Worm (Caenorhabditis elegans) whole organism, late embryonic: Measurements from ENCODE around the gene Y39G8C.2.

Source experiments
- C08G9.2 ChIP-seq: sonication (generic microtip); optimal IDR thresholded peaks from 2 replicates; lab custom pipeline; 2016; ENCODE audit warnings: mild to moderate bottlenecking, missing genetic modification characterization, moderate library complexity, missing compliant biosample characterization
- C38D4.7 ChIP-seq: fragments of 200-800 bp; sonication (Bioruptor generic); optimal IDR thresholded peaks from 2 replicates; lab custom pipeline; 2018; ENCODE audit warnings: mild to moderate bottlenecking, missing genetic modification characterization, moderate library complexity, missing compliant biosample characterization
- F13H6.1 ChIP-seq: sonication (generic microtip); optimal IDR thresholded peaks from 2 replicates; lab custom pipeline; 2016; ENCODE audit warnings: missing genetic modification characterization, missing compliant biosample characterization
- K02D7.2 ChIP-seq: sonication (generic microtip); optimal IDR thresholded peaks from 2 replicates; lab custom pipeline; 2017; ENCODE audit warnings: mild to moderate bottlenecking, missing genetic modification characterization, missing compliant biosample characterization
- K09A11.1 ChIP-seq: sonication (generic microtip); optimal IDR thresholded peaks from 2 replicates; lab custom pipeline; 2017; ENCODE audit warnings: antibody characterized with exemption, mild to moderate bottlenecking, missing genetic modification characterization, missing compliant biosample characterization; ENCODE audit not compliant: insufficient read depth
- T23F11.4 ChIP-seq: fragments of 200-800 bp; sonication (Bioruptor generic); optimal IDR thresholded peaks from 2 replicates; lab custom pipeline; 2018; ENCODE audit warnings: mild to moderate bottlenecking, missing genetic modification characterization, missing compliant biosample characterization
- Y22D7AL.16 ChIP-seq: sonication (generic microtip); optimal IDR thresholded peaks from 2 replicates; lab custom pipeline; 2016; ENCODE audit warnings: missing genetic modification characterization, missing compliant biosample characterization
- ahr-1 ChIP-seq: sonication (generic microtip); optimal IDR thresholded peaks from 2 replicates; lab custom pipeline; 2016; ENCODE audit warnings: missing genetic modification characterization, missing compliant biosample characterization
- ceh-14 ChIP-seq: sonication (generic microtip); optimal IDR thresholded peaks from 2 replicates; lab custom pipeline; 2016; ENCODE audit warnings: missing genotype, missing genetic modification characterization, missing compliant biosample characterization
- ceh-18 ChIP-seq: sonication (generic microtip); optimal IDR thresholded peaks from 2 replicates; lab custom pipeline; 2016; ENCODE audit warnings: missing genetic modification characterization, missing compliant biosample characterization
- ceh-19 ChIP-seq: fragments of 200-800 bp; sonication (Bioruptor generic); optimal IDR thresholded peaks from 2 replicates; lab custom pipeline; 2018; ENCODE audit warnings: mild to moderate bottlenecking, missing genetic modification characterization, missing compliant biosample characterization
- ceh-2 ChIP-seq: sonication (generic microtip); optimal IDR thresholded peaks from 2 replicates; lab custom pipeline; 2016; ENCODE audit warnings: missing genotype, missing genetic modification characterization, missing compliant biosample characterization
- ceh-24 ChIP-seq: sonication (generic microtip); optimal IDR thresholded peaks from 2 replicates; lab custom pipeline; 2016; ENCODE audit warnings: mild to moderate bottlenecking, missing genetic modification characterization, missing compliant biosample characterization
- ceh-30 ChIP-seq: fragments of 150-350 bp; optimal IDR thresholded peaks from 2 replicates; lab custom pipeline; 2014; ENCODE audit warnings: missing biosample characterization, missing genetic modification characterization
- ceh-31 ChIP-seq: sonication (generic microtip); optimal IDR thresholded peaks from 2 replicates; lab custom pipeline; 2016; ENCODE audit warnings: missing genetic modification characterization, missing compliant biosample characterization
- ceh-34 ChIP-seq: sonication (generic microtip); optimal IDR thresholded peaks from 2 replicates; lab custom pipeline; 2016; ENCODE audit warnings: mild to moderate bottlenecking, missing genetic modification characterization, missing compliant biosample characterization
- ceh-45 ChIP-seq: fragments of 200-800 bp; sonication (Bioruptor generic); IDR thresholded peaks from 2 replicates; pipeline ENCODE4 v1.3.6; 2022; ENCODE audit warnings: missing genetic modification reagents, missing genetic modification characterization, missing compliant biosample characterization
- che-1 ChIP-seq: sonication (generic microtip); optimal IDR thresholded peaks from 2 replicates; lab custom pipeline; 2016; ENCODE audit warnings: mild to moderate bottlenecking, missing genetic modification characterization, missing compliant biosample characterization
- dmd-4 ChIP-seq: sonication (generic microtip); optimal IDR thresholded peaks from 2 replicates; lab custom pipeline; 2016; ENCODE audit warnings: borderline replicate concordance, missing genetic modification characterization, missing compliant biosample characterization
- dve-1 ChIP-seq: sonication (generic microtip); optimal IDR thresholded peaks from 2 replicates; lab custom pipeline; 2017; ENCODE audit warnings: antibody characterized with exemption, mild to moderate bottlenecking, missing genetic modification characterization, missing compliant biosample characterization
- elt-2 ChIP-seq: sonication (generic microtip); optimal IDR thresholded peaks from 2 replicates; lab custom pipeline; 2016; ENCODE audit warnings: missing genetic modification reagents, missing genetic modification characterization, missing compliant biosample characterization
- ets-4 ChIP-seq: sonication (generic microtip); optimal IDR thresholded peaks from 2 replicates; lab custom pipeline; 2016; ENCODE audit warnings: missing genetic modification characterization, missing compliant biosample characterization
- eyg-1 ChIP-seq: sonication (generic microtip); optimal IDR thresholded peaks from 2 replicates; lab custom pipeline; 2016; ENCODE audit warnings: missing genotype, missing genetic modification characterization, missing compliant biosample characterization
- fax-1 ChIP-seq: sonication (generic microtip); optimal IDR thresholded peaks from 2 replicates; lab custom pipeline; 2016; ENCODE audit warnings: missing genotype, missing genetic modification characterization, missing compliant biosample characterization
- fkh-10 ChIP-seq: fragments of 150-350 bp; optimal IDR thresholded peaks from 2 replicates; lab custom pipeline; 2014; ENCODE audit warnings: missing biosample characterization, missing genetic modification reagents, missing genetic modification characterization
- fkh-6 ChIP-seq: sonication (generic microtip); optimal IDR thresholded peaks from 2 replicates; lab custom pipeline; 2016; ENCODE audit warnings: missing genetic modification characterization, missing compliant biosample characterization
- hlh-13 ChIP-seq: fragments of 200-800 bp; sonication (Bioruptor generic); optimal IDR thresholded peaks from 2 replicates; lab custom pipeline; 2018; ENCODE audit warnings: mild to moderate bottlenecking, missing genetic modification characterization, missing compliant biosample characterization
- hlh-30 ChIP-seq: sonication (generic microtip); optimal IDR thresholded peaks from 2 replicates; lab custom pipeline; 2017; ENCODE audit warnings: antibody characterized with exemption, missing genetic modification characterization, missing compliant biosample characterization; ENCODE audit not compliant: insufficient read depth
- hlh-8 ChIP-seq: sonication (generic microtip); optimal IDR thresholded peaks from 2 replicates; lab custom pipeline; 2016; ENCODE audit warnings: missing genotype, missing genetic modification characterization, missing compliant biosample characterization
- lin-11 ChIP-seq: fragments of 200-800 bp; sonication (Bioruptor generic); optimal IDR thresholded peaks from 2 replicates; lab custom pipeline; 2018; ENCODE audit warnings: mild to moderate bottlenecking, missing genetic modification characterization, missing compliant biosample characterization
- nfya-1 ChIP-seq: sonication (generic microtip); optimal IDR thresholded peaks from 2 replicates; lab custom pipeline; 2017; ENCODE audit warnings: missing genetic modification characterization, mild to moderate bottlenecking, missing compliant biosample characterization, antibody characterized with exemption, moderate library complexity
- npax-4 ChIP-seq: sonication (generic microtip); optimal IDR thresholded peaks from 2 replicates; lab custom pipeline; 2016; ENCODE audit warnings: missing genetic modification characterization, missing compliant biosample characterization
- odd-2 ChIP-seq: sonication (generic microtip); optimal IDR thresholded peaks from 2 replicates; lab custom pipeline; 2017; ENCODE audit warnings: antibody characterized with exemption, mild to moderate bottlenecking, missing genetic modification characterization, missing compliant biosample characterization
- pag-3 ChIP-seq: sonication (generic microtip); optimal IDR thresholded peaks from 2 replicates; lab custom pipeline; 2016; ENCODE audit warnings: missing compliant biosample characterization, missing genetic modification characterization, borderline replicate concordance
- pax-1 ChIP-seq: fragments of 150-350 bp; optimal IDR thresholded peaks from 2 replicates; lab custom pipeline; 2014; ENCODE audit warnings: missing biosample characterization, missing genetic modification characterization
- pha-4 ChIP-seq: fragments of 150-350 bp; optimal IDR thresholded peaks from 2 replicates; lab custom pipeline; 2018; ENCODE audit warnings: missing biosample characterization, missing genetic modification reagents, missing genetic modification characterization
- pqm-1 ChIP-seq: sonication (generic microtip); optimal IDR thresholded peaks from 2 replicates; lab custom pipeline; 2016; ENCODE audit warnings: missing genetic modification characterization, missing compliant biosample characterization
- pros-1 ChIP-seq: fragments of 150-350 bp; optimal IDR thresholded peaks from 2 replicates; lab custom pipeline; 2014; ENCODE audit warnings: missing biosample characterization, missing genetic modification reagents, missing genetic modification characterization
- ref-2 ChIP-seq: sonication (generic microtip); optimal IDR thresholded peaks from 2 replicates; lab custom pipeline; 2016; ENCODE audit warnings: missing genetic modification characterization, missing compliant biosample characterization
- rnt-1 ChIP-seq: sonication (generic microtip); optimal IDR thresholded peaks from 2 replicates; lab custom pipeline; 2016; ENCODE audit warnings: missing genetic modification characterization, missing compliant biosample characterization
- sox-2 ChIP-seq: fragments of 200-800 bp; sonication (Bioruptor generic); IDR thresholded peaks from 2 replicates; pipeline ENCODE4 v1.3.6; 2022; ENCODE audit warnings: missing genetic modification reagents, missing genetic modification characterization, missing compliant biosample characterization
- sox-4 ChIP-seq: sonication (generic microtip); optimal IDR thresholded peaks from 2 replicates; lab custom pipeline; 2017; ENCODE audit warnings: mild to moderate bottlenecking, missing genetic modification characterization, inconsistent platforms, missing compliant biosample characterization
- tbx-7 ChIP-seq: sonication (generic microtip); optimal IDR thresholded peaks from 2 replicates; lab custom pipeline; 2016; ENCODE audit warnings: missing genotype, missing genetic modification characterization, missing compliant biosample characterization
- unc-3 ChIP-seq, 2 experiments: fragments of 200-800 bp in 1 of 2; sonication (Bioruptor generic) in 1 of 2; sonication (generic microtip) in 1 of 2; conservative IDR thresholded peaks in 1 of 2; optimal IDR thresholded peaks in 1 of 2; 2 replicates each; pipeline versions ENCODE4 v1.3.6 to Lab custom; 2016 to 2022; ENCODE audit warnings: missing compliant biosample characterization in 2 of 2, missing genetic modification characterization in 2 of 2, missing genetic modification reagents in 1 of 2
- unc-42 ChIP-seq: sonication (generic microtip); optimal IDR thresholded peaks from 2 replicates; lab custom pipeline; 2016; ENCODE audit warnings: missing genotype, missing genetic modification characterization, missing compliant biosample characterization
- unc-55 ChIP-seq: sonication (generic microtip); optimal IDR thresholded peaks from 2 replicates; lab custom pipeline; 2017; ENCODE audit warnings: missing biosample characterization, missing genetic modification reagents, missing genetic modification characterization
- unc-86 ChIP-seq: sonication (generic microtip); optimal IDR thresholded peaks from 2 replicates; lab custom pipeline; 2016; ENCODE audit warnings: missing genetic modification characterization, missing compliant biosample characterization
- zip-5 ChIP-seq: sonication (generic microtip); optimal IDR thresholded peaks from 2 replicates; lab custom pipeline; 2016; ENCODE audit warnings: missing genetic modification characterization, missing compliant biosample characterization
- ztf-16 ChIP-seq: sonication (generic microtip); optimal IDR thresholded peaks from 2 replicates; lab custom pipeline; 2017; ENCODE audit warnings: missing genetic modification characterization, missing compliant biosample characterization

Gene Y39G8C.2

DNA sequence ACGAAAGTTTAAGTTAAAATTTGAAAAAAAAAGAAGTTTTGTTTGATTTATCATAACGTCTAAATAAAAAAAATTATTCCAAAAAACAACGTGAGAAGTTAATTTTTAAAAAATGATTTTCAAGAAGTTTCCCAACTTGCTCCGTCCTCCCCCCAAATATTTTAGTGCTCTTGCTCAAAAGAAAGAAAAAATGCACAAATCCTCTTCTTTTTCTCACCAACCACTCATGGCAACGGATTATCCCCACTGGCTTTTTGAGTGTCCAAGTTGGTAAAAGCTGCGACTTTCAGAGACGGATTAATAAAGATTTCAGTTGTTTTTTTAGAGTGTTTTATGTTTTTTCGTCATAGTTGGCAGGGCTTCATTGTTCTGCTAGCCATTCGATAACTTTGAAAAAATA, at the start of gene Y39G8C.2:
Gene Y39G8C.2, minus strand, starts transcription at position 101 of the 400 bp plus-strand sequence.
- TF ChIP-seq K09A11.1 (tag; lab: Kevin White, UChicago) (no peak), ceh-2 (tag; lab: Kevin White, UChicago) (no peak)

DNA sequence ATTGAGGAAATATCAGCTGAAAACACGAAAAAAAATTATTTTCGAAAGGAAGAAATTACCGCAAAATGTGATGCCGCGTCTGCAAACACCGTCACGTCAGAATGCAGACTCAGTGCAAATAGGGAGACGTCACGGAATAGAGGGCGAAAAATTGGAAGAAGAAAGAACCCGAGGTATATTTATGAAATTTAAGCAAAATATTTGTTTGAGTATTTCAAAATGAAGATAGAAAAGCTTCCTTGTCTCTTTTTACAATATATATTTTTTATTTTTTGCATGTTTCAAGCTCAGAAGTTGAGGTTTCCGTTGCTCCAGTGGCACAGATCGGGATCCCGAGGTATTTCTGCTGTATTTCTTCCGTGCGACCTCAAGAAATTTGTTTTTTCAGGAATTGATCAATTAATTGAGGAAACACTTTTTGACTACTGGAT, 46.4 kb upstream of the Y39G8C.2 start, which contains the start of gene W03H9.2:
Gene W03H9.2, minus strand, starts transcription at position 32 of the 431 bp plus-strand sequence.
- TF ChIP-seq ceh-45 (no peak), ets-4 (tag; lab: Kevin White, UChicago) (peak; percentile 91), npax-4 (tag; lab: Kevin White, UChicago) (peak; percentile 31), ceh-34 (tag; lab: Kevin White, UChicago) (peak; percentile 87), ceh-31 (tag; lab: Kevin White, UChicago) (peak; percentile 98), K02D7.2 (tag; lab: Kevin White, UChicago) (peak; percentile 55), dmd-4 (peak; percentile 62), unc-86 (tag; lab: Kevin White, UChicago) (peak; percentile 76), elt-2 (peak; percentile 92), fkh-10 (GFP tag; lab: Kevin White, UChicago) (no peak), ceh-19 (GFP tag; lab: Kevin White, UChicago) (peak; percentile 51), hlh-8 (tag; lab: Kevin White, UChicago) (peak; percentile 96), unc-3 (GFP tag; conservative IDR thresholded peaks at IDR 0.05; lab: Robert Waterston, UW) (no peak), unc-3 (tag; optimal IDR thresholded peaks at IDR 0.05; lab: Kevin White, UChicago) (peak; percentile 83), che-1 (tag; lab: Kevin White, UChicago) (peak; percentile 67), nfya-1 (peak; percentile 16), unc-55 (no peak), rnt-1 (tag; lab: Kevin White, UChicago) (peak; percentile 86), ceh-30 (tag; lab: Kevin White, UChicago) (no peak), C08G9.2 (tag; lab: Kevin White, UChicago) (peak; percentile 94), hlh-30 (tag; lab: Kevin White, UChicago) (no peak), ceh-24 (tag; lab: Kevin White, UChicago) (peak; percentile 33), unc-42 (peak; percentile 45), K09A11.1 (tag; lab: Kevin White, UChicago) (no peak), fax-1 (tag; lab: Kevin White, UChicago) (peak; percentile 96), ceh-14 (tag; lab: Kevin White, UChicago) (peak; percentile 88), pros-1 (tag; lab: Kevin White, UChicago) (no peak), Y22D7AL.16 (tag; lab: Kevin White, UChicago) (no peak), pag-3 (tag; lab: Kevin White, UChicago) (peak; percentile 29), fkh-6 (peak; percentile 75), pax-1 (tag; lab: Kevin White, UChicago) (no peak), ceh-2 (tag; lab: Kevin White, UChicago) (peak; percentile 96), T23F11.4 (GFP tag; lab: Kevin White, UChicago) (peak; percentile 33), sox-2 (GFP tag; lab: Robert Waterston, UW) (no peak), pqm-1 (tag; lab: Kevin White, UChicago) (peak; percentile 78), lin-11 (tag; lab: Kevin White, UChicago) (peak; percentile 46), odd-2 (tag; lab: Kevin White, UChicago) (no peak), ref-2 (peak; percentile 92), tbx-7 (tag; lab: Kevin White, UChicago) (peak; percentile 96), F13H6.1 (tag; lab: Kevin White, UChicago) (peak; percentile 82), eyg-1 (tag; lab: Kevin White, UChicago) (peak; percentile 29), C38D4.7 (GFP tag; lab: Kevin White, UChicago) (peak; percentile 41), zip-5 (peak; percentile 98), hlh-13 (no peak), ztf-16 (peak; percentile 84), sox-4 (tag; lab: Kevin White, UChicago) (peak; percentile 14), ahr-1 (peak; percentile 94), ceh-18 (tag; lab: Kevin White, UChicago) (peak; percentile 25), pha-4 (tag; lab: Kevin White, UChicago) (no peak), dve-1 (tag; lab: Kevin White, UChicago) (no peak)
